Worm (Caenorhabditis elegans): Measurements from ENCODE around the gene ceh-43.

DNA sequence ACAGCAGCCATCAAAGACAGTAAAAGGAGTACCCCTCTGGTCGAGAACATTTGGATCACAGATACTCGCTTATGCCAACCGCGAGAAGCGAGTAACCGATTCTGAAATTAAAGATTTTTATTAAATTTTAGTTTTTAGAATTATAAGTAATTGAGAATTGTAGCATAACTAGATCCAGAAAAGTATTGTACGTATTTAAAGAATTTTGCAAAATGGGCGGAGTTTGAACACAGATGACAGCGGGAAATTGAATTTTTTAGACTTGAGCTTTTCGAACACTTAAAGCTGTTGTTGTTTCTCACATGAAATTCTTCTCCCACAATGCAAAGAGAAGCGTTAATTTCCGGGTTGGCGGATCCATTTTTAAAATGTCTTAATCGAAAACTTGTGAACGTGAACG lies 27.7 kb upstream of the ceh-43 start, which contains the start of gene ins-17:
- TF ChIP-seq zag-1 (tag; optimal IDR thresholded peaks at IDR 0.05) (no peak), egl-27 (tag; optimal IDR thresholded peaks at IDR 0.05) (no peak), nhr-77 (tag; optimal IDR thresholded peaks at IDR 0.05) (no peak), fos-1 (tag; optimal IDR thresholded peaks at IDR 0.05) (no peak)

Data from whole organism, L3 larva.